Fruit fly (Drosophila melanogaster) whole organism, pupa: ENCODE data around the gene tadr.
A peak's percentile ranks its signal among the peaks of the same experiment; 100 is the strongest.

Source experiments
- CG10348 ChIP-seq: fragments of 200-800 bp; sonication (Bioruptor generic); IDR thresholded peaks from 2 replicates; pipeline ENCODE4 v1.3.6; 2022; ENCODE audit warnings: missing biosample characterization, missing genetic modification characterization
- CG12605 ChIP-seq: fragments of 200-800 bp; sonication (Bioruptor generic); IDR thresholded peaks from 2 replicates; pipeline ENCODE4 v1.3.6; 2022; ENCODE audit warnings: missing biosample characterization, missing genetic modification characterization
- CG13204 ChIP-seq: fragments of 200-800 bp; sonication (Bioruptor generic); optimal IDR thresholded peaks from 2 replicates; lab custom pipeline; 2018; ENCODE audit warnings: missing biosample characterization, mild to moderate bottlenecking, missing genetic modification characterization, moderate library complexity
- CG14655 ChIP-seq: fragments of 200-800 bp; sonication (Bioruptor generic); optimal IDR thresholded peaks from 3 replicates; lab custom pipeline; 2017; ENCODE audit warnings: mild to moderate bottlenecking, missing biosample characterization, missing genetic modification reagents, missing genetic modification characterization
- CG15710 ChIP-seq: fragments of 200-800 bp; sonication (Bioruptor generic); optimal IDR thresholded peaks from 2 replicates; lab custom pipeline; 2018; ENCODE audit warnings: missing biosample characterization, mild to moderate bottlenecking, missing genetic modification characterization, moderate library complexity
- CG17806 ChIP-seq: fragments of 200-800 bp; sonication (Bioruptor generic); optimal IDR thresholded peaks from 2 replicates; lab custom pipeline; 2018; ENCODE audit warnings: missing biosample characterization, mild to moderate bottlenecking, missing genetic modification characterization, moderate library complexity
- CG32121 ChIP-seq: fragments of 200-800 bp; sonication (Bioruptor generic); IDR thresholded peaks from 2 replicates; pipeline ENCODE4 v1.3.6; 2022; ENCODE audit warnings: missing biosample characterization, missing genetic modification characterization
- CG34367 ChIP-seq: fragments of 200-800 bp; sonication (Bioruptor generic); optimal IDR thresholded peaks from 2 replicates; lab custom pipeline; 2018; ENCODE audit warnings: missing biosample characterization, mild to moderate bottlenecking, missing genetic modification characterization
- CG4496 ChIP-seq: fragments of 200-800 bp; sonication (Bioruptor generic); IDR thresholded peaks from 3 replicates; pipeline ENCODE4 v1.3.6; 2022; ENCODE audit warnings: missing biosample characterization, missing genetic modification characterization
- CG8159 ChIP-seq: fragments of 200-800 bp; sonication (Bioruptor generic); optimal IDR thresholded peaks from 3 replicates; lab custom pipeline; 2018; ENCODE audit warnings: missing biosample characterization, mild to moderate bottlenecking, missing genetic modification characterization, moderate library complexity
- CG8301 ChIP-seq: fragments of 200-800 bp; sonication (Bioruptor generic); optimal IDR thresholded peaks from 2 replicates; lab custom pipeline; 2018; ENCODE audit warnings: missing biosample characterization, mild to moderate bottlenecking, missing genetic modification characterization
- CG9948 ChIP-seq: fragments of 200-800 bp; sonication (Bioruptor generic); optimal IDR thresholded peaks from 2 replicates; lab custom pipeline; 2018; ENCODE audit warnings: missing biosample characterization, mild to moderate bottlenecking, missing genetic modification characterization, moderate library complexity
- D1 ChIP-seq: fragments of 200-800 bp; sonication (Bioruptor generic); optimal IDR thresholded peaks from 2 replicates; lab custom pipeline; 2018; ENCODE audit warnings: missing biosample characterization, mild to moderate bottlenecking, missing genetic modification characterization, moderate library complexity
- EcR ChIP-seq: fragments of 200-800 bp; sonication (Bioruptor generic); optimal IDR thresholded peaks from 3 replicates; lab custom pipeline; 2019; ENCODE audit warnings: missing biosample characterization, missing genetic modification characterization, mild to moderate bottlenecking, moderate library complexity, missing genetic modification reagents
- Ets98B ChIP-seq: fragments of 200-800 bp; sonication (Bioruptor generic); IDR thresholded peaks from 2 replicates; pipeline ENCODE4 v1.3.6; 2022; ENCODE audit warnings: missing biosample characterization, missing genetic modification characterization
- Pif1A ChIP-seq: fragments of 200-800 bp; sonication (Bioruptor generic); optimal IDR thresholded peaks from 3 replicates; lab custom pipeline; 2016; ENCODE audit warnings: missing biosample characterization, missing genetic modification characterization
- Pif1B ChIP-seq: fragments of 200-800 bp; sonication (Bioruptor generic); optimal IDR thresholded peaks from 3 replicates; lab custom pipeline; 2016; ENCODE audit warnings: missing biosample characterization, missing genetic modification characterization
- Snoo ChIP-seq: fragments of 200-800 bp; sonication (Bioruptor generic); optimal IDR thresholded peaks from 3 replicates; lab custom pipeline; 2017; ENCODE audit warnings: missing biosample characterization, mild to moderate bottlenecking, missing genetic modification characterization, inconsistent platforms
- fd96Ca ChIP-seq: fragments of 200-800 bp; sonication (Bioruptor generic); IDR thresholded peaks from 3 replicates; pipeline ENCODE4 v1.3.6; 2022; ENCODE audit warnings: missing biosample characterization, missing genetic modification characterization
- gl ChIP-seq: fragments of 200-800 bp; sonication (Bioruptor generic); optimal IDR thresholded peaks from 2 replicates; lab custom pipeline; 2018; ENCODE audit warnings: missing biosample characterization, mild to moderate bottlenecking, missing genetic modification characterization
- rn ChIP-seq: fragments of 200-800 bp; sonication (Bioruptor generic); IDR thresholded peaks from 2 replicates; pipeline ENCODE4 v1.3.6; 2022; ENCODE audit warnings: missing biosample characterization, missing genetic modification characterization

Gene tadr

DNA sequence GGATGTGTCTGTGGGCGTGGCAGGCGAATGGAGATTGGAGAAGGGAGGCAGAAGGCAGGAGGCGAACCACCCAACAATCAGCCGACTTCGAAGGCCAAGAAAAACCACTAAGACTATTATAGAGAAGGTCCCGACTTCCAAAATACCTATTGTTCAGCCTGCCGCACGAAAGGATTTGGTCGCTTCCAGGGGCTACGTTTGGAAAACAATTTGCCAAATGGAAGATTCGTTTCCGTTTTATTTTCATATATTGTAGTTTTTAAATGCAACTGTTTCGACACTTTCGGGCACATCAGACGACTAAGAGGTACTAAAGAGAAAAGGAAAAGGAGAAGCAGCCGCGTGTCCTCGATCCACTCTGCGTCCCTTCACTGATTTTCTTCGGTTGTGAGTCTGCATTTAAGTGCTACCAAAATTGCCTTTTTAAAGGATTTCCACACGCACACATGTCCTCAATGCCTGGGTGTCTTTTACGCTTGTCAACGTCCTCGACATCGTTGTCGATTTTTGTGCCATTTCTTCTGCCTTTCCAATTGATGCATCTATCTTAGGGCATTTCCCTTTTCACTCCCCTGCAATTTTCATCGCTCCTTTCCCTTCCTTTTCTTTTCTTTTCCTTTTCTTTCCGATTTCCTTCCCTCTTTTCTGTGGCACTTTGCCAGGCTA is 39.4 kb upstream of the tadr start:
- TF ChIP-seq fd96Ca (0 out of 3 replicates have a peak, but pooled peaks have one; percentile 21), EcR (GFP tag; lab: Kevin White, UChicago) (no peak)

DNA sequence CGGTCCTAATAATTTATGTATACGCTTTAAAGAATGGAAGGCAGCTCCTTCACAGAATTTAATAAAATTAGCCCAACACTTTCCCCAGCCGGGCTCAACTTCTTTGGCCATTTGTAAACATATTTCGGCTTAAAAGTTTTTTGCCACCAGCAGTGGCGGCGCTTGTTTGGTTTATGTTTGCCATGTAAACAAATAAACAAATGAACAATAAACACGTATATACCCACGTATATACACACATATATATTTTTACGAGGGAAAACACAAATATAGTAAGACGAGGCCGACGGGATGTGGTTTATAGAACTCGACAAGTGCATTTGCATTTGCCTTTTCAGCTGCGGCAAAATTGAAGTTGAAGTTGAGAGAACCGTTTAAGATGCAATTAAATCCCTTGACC is 37.5 kb upstream of the tadr start:
- no peak for TF ChIP-seq CG14655 (GFP tag; lab: Kevin White, UChicago)
- no peak for TF ChIP-seq CG4496 (GFP tag; lab: Robert Waterston, UW)
- TF ChIP-seq CG9948 (tag; lab: Kevin White, UChicago) = no peak
- no peak for TF ChIP-seq CG32121 (GFP tag; lab: Robert Waterston, UW)
- no peak for TF ChIP-seq CG17806 (tag; lab: Kevin White, UChicago)

- TF ChIP-seq CG10348 (GFP tag; lab: Robert Waterston, UW) (no peak), EcR (GFP tag; lab: Kevin White, UChicago) (no peak), CG12605 (GFP tag; lab: Robert Waterston, UW) (no peak), fd96Ca (no peak), Pif1B (GFP tag; lab: Kevin White, UChicago) (no peak), CG34367 (no peak), Ets98B (GFP tag; lab: Robert Waterston, UW) (no peak), CG17806 (tag; lab: Kevin White, UChicago) (peak; percentile 32), CG8301 (tag; lab: Kevin White, UChicago) (peak; percentile 18), CG4496 (GFP tag; lab: Robert Waterston, UW) (no peak), CG8159 (tag; lab: Kevin White, UChicago) (peak; percentile 3), gl (no peak), Pif1A (GFP tag; lab: Kevin White, UChicago) (no peak), CG13204 (no peak), Snoo (tag; lab: Kevin White, UChicago) (no peak), CG15710 (tag; lab: Kevin White, UChicago) (no peak), CG32121 (GFP tag; lab: Robert Waterston, UW) (no peak), CG14655 (GFP tag; lab: Kevin White, UChicago) (peak; percentile 33), D1 (no peak), CG9948 (tag; lab: Kevin White, UChicago) (peak; percentile 19), rn (GFP tag; lab: Robert Waterston, UW) (no peak)
Observed at dm6 chr2L:21038723-21039122, 36.5 kb upstream of the tadr start.

DNA sequence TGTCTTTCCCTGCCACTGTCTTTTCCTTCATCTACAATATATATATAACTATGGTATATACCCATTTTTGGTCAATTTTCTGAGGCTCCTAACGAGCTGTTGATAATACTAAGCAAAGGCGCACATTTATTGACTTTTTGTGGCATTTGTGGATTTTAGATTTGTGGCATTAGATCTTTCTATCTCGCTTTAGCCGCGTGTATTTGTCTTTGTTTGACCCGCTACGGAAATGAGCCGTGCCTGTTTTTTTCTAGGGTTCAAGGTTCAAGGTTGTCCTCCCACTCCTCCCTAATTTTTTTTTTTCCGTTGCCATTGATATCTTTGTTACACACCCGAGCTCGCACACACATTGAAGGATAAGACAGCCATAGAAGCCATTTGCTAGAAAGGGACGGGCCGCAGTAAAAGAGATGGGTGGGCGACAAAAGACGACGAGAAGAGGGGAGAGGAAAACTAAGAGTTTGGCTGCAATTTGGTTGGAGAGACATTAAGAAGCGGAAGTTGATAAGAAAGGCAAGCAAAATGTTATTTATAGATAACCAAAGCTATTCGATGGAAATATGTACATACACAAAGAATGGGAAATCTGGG is 35.5 kb upstream of the tadr start:
- TF ChIP-seq EcR (GFP tag; lab: Kevin White, UChicago) (no peak), CG10348 (GFP tag; lab: Robert Waterston, UW) (no peak), CG8301 (tag; lab: Kevin White, UChicago) (no peak), CG32121 (GFP tag; lab: Robert Waterston, UW) (no peak), Pif1B (GFP tag; lab: Kevin White, UChicago) (no peak)

- TF ChIP-seq CG8301 (tag; lab: Kevin White, UChicago) (no peak), CG12605 (GFP tag; lab: Robert Waterston, UW) (no peak), CG14655 (GFP tag; lab: Kevin White, UChicago) (no peak), EcR (GFP tag; lab: Kevin White, UChicago) (no peak), CG15710 (tag; lab: Kevin White, UChicago) (no peak), Pif1A (GFP tag; lab: Kevin White, UChicago) (no peak), gl (no peak), CG34367 (no peak), CG9948 (tag; lab: Kevin White, UChicago) (no peak), CG17806 (tag; lab: Kevin White, UChicago) (no peak), Snoo (tag; lab: Kevin White, UChicago) (no peak), fd96Ca (no peak)
- TF ChIP-seq, all 21 proteins: peak for 0
Observed at dm6 chr2L:21040719-21041118, 34.5 kb upstream of the tadr start.

- TF ChIP-seq CG32121 (GFP tag; lab: Robert Waterston, UW) (peak; percentile 28; the same call in 1 of the 2 replicates), gl (no peak), CG12605 (GFP tag; lab: Robert Waterston, UW) (peak; percentile 48), CG4496 (GFP tag; lab: Robert Waterston, UW) (peak; percentile 34; the same call in 1 of the 3 replicates), D1 (no peak), CG34367 (no peak), CG13204 (no peak)
- TF ChIP-seq, all 21 proteins: peak for 3
Observed at dm6 chr2L:21051873-21052736, 23.1 kb upstream of the tadr start, which contains the start of gene CG42238. Gene CG42238, minus strand, starts transcription at chr2L:21052164.
